Fruit fly (Drosophila melanogaster): ENCODE results near the gene Arp5.

DNA sequence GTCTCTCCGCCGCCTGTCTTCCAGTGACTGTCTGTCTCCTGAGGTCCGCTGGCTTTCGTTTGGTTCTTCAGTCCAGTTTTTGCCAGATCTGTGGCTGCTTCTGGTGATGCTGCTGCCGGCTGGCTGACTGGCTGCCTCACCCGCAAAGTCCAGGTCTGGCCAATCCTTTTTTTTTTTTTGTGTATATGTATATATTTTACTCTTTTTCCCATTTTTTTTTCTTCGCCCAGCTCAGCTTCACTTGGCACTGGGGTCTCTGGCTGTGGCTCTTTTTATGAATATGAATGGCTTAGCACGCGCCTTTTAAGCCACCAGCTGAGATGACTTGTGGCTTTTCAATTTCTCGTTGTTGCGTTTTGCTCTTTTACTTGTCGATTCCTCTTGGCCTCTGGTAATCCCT lies 38.7 kb upstream of the Arp5 start:
- no peak for TF ChIP-seq CG32264 (GFP tag; optimal IDR thresholded peaks at IDR 0.05)
- TF ChIP-seq Hnf4 (GFP tag; optimal IDR thresholded peaks at IDR 0.05) = no peak
- no peak for TF ChIP-seq OdsH (GFP tag; optimal IDR thresholded peaks at IDR 0.05)
- TF ChIP-seq Hr78 (GFP tag; optimal IDR thresholded peaks at IDR 0.05) = no peak
- TF ChIP-seq brk (GFP tag; optimal IDR thresholded peaks at IDR 0.05) = no peak
- no peak for TF ChIP-seq HLH106 (tag; optimal IDR thresholded peaks at IDR 0.05)
- no peak for TF ChIP-seq psq (GFP tag; optimal IDR thresholded peaks at IDR 0.05)
- no peak for TF ChIP-seq h (GFP tag; optimal IDR thresholded peaks at IDR 0.05)
- no peak for TF ChIP-seq Myc (optimal IDR thresholded peaks at IDR 0.05)
- TF ChIP-seq woc (GFP tag; optimal IDR thresholded peaks at IDR 0.05) = no peak

Measured in whole organism, wandering third instar larva.